Worm (Caenorhabditis elegans) whole organism, L4/young adult: Measurements from ENCODE around the gene kreg-1.

Experiments
- dao-5 ChIP-seq: sonication (generic microtip); optimal IDR thresholded peaks from 2 replicates; lab custom pipeline; 2016; ENCODE audit warnings: missing genotype, missing genetic modification characterization, moderate library complexity, missing compliant biosample characterization
- him-1 ChIP-seq: sonication (generic microtip); optimal IDR thresholded peaks from 2 replicates; lab custom pipeline; 2016; ENCODE audit warnings: missing genotype, missing genetic modification reagents, missing genetic modification characterization, missing compliant biosample characterization

DNA sequence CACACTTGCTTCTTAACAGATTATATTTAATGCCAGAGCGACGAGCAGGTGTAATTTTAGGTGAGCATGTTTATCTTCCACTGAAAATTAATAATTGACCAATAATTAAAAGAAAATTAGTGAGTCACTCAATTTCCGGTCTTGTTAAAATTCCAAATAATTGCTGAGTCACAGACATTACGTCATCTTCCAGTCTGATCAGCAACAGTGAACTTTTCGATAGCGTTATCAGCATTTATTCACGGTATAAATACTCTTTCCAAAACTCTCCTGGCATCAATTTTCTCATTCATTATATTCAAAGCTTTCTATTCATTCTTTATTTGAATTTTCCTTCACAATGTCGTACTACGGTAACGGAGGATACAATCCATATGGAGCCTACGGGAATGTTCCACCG, at the start of gene kreg-1:
- TF ChIP-seq him-1 (tag; lab: Kevin White, UChicago) (no peak), dao-5 (tag; lab: Kevin White, UChicago) (no peak)
